Fruit fly (Drosophila melanogaster): Measurements from ENCODE around the gene CG7943.

Gene CG7943

DNA sequence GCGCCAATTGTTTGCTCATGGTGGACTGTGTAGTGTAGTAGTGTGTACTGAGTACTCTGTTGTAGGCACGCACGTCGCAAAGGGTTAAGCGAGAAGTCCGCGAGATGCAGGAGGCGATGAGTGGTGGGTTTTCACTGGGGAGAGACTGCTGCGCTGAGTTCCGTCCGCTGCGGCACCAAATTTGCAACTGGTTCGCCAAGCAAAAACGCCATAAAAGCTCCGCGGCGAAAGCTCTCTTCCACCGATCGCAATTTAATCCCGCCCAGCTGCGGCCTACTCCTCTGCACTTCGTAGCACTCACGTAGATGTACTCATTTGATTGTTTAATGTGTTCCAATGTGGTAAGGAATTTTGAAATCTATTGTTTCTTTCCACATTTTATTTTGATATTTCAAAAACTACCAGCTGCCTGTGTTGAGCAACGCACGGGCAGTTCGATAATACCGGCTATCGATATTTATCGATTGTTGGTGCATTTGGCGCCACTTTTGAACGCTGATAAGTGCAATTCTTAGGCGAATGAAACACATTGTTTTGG is 31.2 kb upstream of the CG7943 start, which contains the start of gene CG7920:
TSS of gene CG7920 (minus strand) at position 308 of the 538 bp plus-strand sequence.
- no peak for TF ChIP-seq psq (optimal IDR thresholded peaks at IDR 0.05)

DNA sequence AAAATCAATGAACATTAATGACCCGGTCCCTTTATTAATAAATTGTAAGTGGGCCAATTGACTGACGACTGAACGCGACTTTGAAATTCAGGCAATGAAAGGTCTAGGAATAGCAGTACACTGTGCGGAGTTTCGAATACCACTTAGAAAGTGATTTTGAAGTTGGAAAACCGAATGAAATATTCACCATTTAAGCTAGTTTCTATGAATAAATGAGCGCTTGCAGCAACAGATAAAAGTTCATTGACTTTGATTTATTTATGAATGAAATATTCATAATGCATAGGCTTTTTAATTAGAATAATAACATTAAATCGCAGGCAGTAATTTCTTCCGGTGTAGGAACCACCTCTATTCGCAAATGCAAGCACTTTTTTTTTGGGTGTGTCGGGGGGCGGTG is 25.3 kb upstream of the CG7943 start:
- TF ChIP-seq insv (optimal IDR thresholded peaks at IDR 0.05) (no peak), ttk (optimal IDR thresholded peaks at IDR 0.05) (no peak), Myc (optimal IDR thresholded peaks at IDR 0.05) (no peak), h (optimal IDR thresholded peaks at IDR 0.05) (no peak), psq (optimal IDR thresholded peaks at IDR 0.05) (no peak), Sin3A (optimal IDR thresholded peaks at IDR 0.05) (no peak)

DNA sequence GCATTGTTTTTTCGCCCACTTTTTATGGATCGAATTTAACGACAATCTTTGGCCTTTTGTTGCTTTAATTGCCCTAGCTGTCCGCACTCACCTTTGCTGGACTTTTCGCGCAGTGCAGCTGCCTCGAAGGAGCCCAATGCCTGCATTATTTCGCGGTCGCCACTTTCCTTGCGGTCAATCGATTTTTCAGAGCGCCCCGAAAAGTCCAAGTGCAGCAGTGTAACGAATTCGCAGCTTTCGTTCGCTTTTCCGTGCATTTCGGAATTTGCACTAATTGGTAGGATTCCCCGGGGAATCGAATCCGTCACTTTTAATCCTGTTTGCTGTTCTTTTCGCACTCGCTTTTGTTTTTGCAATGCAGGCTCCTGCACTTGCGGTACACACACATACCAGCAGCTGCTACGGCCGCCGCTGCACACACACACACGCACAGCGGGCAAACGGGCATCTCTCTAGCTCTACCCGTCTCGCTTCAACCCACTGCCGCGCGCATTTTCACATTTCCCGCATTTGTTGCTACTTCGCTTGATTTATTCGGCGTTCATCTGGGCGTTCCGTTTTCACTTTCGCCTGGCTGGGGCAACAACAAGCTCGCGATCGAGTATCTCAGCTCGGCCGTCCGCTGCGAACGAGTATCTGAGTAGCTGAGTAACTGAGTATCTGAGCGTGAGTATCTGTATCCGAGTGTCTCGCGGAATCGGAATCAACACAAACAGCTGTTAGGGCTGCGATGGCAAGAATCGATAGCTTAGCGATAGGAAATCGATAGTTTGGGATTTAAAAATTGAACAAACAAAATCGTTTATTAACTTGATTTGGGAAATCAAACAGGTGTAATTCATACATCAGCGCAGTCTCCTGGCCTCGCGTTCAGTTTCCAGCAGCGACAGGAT is 24.5 kb upstream of the CG7943 start, which contains the start of gene Mgat2:
TSS of gene Mgat2 (minus strand) at position 663 of the 893 bp plus-strand sequence.
- TF ChIP-seq insv (optimal IDR thresholded peaks at IDR 0.05) = no peak
- no peak for TF ChIP-seq psq (optimal IDR thresholded peaks at IDR 0.05)
- no peak for TF ChIP-seq Myc (optimal IDR thresholded peaks at IDR 0.05)
- TF ChIP-seq h (optimal IDR thresholded peaks at IDR 0.05) = no peak
- TF ChIP-seq Sin3A (optimal IDR thresholded peaks at IDR 0.05) = no peak
- TF ChIP-seq ttk (optimal IDR thresholded peaks at IDR 0.05) = no peak

DNA sequence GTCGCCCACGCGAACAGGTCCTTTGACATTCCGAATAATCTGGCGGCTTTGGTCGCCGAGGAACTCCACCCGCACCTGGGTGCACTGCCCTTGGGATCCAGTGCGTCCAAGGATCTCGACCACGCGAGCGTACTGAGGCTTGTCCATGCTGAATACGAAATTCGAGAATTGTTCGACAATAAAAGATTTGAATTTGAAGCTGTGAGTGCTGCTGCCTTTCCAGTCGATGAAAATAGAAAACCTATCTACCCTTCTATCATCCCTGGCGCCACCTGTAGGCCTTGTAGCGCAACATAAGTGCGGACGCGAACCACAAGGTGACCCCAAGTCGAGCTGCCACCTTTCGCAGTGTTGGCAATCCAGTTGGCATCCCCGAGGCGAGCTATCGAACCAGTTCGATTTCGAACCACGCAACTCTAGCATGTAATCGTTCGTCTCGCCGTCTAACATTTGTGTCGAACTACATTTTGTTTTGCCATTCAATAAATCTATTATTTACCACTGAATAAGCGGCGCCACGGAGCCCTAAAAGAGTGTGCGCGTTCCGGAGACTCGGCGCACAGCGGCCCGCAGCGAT is 23.7 kb upstream of the CG7943 start, which contains the start of the genes RpS28a and Axn:
TSS of gene RpS28a (minus strand) at position 197 of the 577 bp plus-strand sequence.
TSS of gene Axn (plus strand) at position 391 of the 577 bp plus-strand sequence.
- TF ChIP-seq ttk (optimal IDR thresholded peaks at IDR 0.05) = no peak
- TF ChIP-seq insv (optimal IDR thresholded peaks at IDR 0.05) = no peak
- TF ChIP-seq psq (optimal IDR thresholded peaks at IDR 0.05) = no peak
- no peak for TF ChIP-seq Myc (optimal IDR thresholded peaks at IDR 0.05)
- TF ChIP-seq h (optimal IDR thresholded peaks at IDR 0.05) = no peak
- no peak for TF ChIP-seq Sin3A (optimal IDR thresholded peaks at IDR 0.05)

DNA sequence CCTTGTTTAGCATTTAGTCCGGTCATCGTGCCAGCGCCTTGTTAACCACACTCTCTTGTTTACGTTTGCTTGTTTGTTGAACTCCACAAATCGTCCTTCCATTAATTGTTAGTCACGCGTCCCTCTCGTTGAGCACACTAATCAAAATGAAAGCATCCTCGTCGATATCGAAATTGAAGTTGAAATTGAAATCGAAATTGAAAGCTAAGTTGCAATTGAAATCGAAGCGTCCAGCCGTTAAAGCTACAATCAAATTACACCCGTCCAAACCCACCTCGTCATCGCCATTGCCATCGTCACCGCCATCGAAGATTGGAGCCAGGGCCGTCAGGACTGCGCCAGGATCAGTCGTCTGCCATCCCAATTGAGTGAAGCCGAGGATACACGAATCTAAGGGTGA is 22.8 kb upstream of the CG7943 start:
- no peak for TF ChIP-seq insv (optimal IDR thresholded peaks at IDR 0.05)
- no peak for TF ChIP-seq ttk (optimal IDR thresholded peaks at IDR 0.05)
- no peak for TF ChIP-seq Sin3A (optimal IDR thresholded peaks at IDR 0.05)
- TF ChIP-seq psq (optimal IDR thresholded peaks at IDR 0.05) = no peak
- no peak for TF ChIP-seq Myc (optimal IDR thresholded peaks at IDR 0.05)
- no peak for TF ChIP-seq h (optimal IDR thresholded peaks at IDR 0.05)

DNA sequence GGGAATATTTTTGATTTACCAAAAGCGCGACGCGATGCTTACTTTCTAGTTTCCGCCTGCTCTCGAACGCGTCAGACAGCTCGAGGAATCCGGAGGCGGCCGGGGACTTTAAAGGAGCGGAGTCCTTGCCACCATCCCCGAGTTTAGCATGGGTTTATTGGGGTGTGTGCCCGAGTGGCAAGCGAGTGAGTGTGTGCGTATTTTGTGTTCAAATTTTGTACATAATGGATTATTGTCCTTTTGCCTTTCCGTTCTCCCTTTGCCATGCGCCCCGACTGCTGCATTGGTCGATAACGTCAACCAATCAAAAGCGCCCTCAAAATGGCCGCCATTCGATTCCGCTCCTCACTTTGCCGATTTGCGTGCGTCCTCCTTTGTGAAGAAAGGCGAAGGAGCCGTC is 16.2 kb upstream of the CG7943 start:
- TF ChIP-seq insv (optimal IDR thresholded peaks at IDR 0.05) = no peak
- no peak for TF ChIP-seq h (optimal IDR thresholded peaks at IDR 0.05)
- no peak for TF ChIP-seq Myc (optimal IDR thresholded peaks at IDR 0.05)
- no peak for TF ChIP-seq ttk (optimal IDR thresholded peaks at IDR 0.05)
- no peak for TF ChIP-seq psq (optimal IDR thresholded peaks at IDR 0.05)
- no peak for TF ChIP-seq Sin3A (optimal IDR thresholded peaks at IDR 0.05)

DNA sequence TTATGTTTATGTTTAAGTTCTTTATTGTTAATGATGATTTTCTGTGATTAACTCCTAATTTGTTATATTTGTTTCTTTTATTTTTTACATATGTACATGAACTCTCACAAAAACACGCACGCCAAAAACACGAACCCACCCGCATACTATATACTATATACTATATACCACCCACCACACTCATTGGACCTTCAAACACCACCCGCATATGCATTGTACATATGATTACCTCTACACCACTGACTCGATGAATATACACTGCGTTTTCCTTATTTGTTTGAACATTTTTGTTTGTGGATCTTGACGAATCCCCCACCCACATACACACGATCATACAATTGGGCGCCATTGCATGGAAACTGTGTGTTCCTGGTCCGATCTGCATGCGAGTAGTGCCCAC is 14.0 kb upstream of the CG7943 start:
- no peak for TF ChIP-seq Sin3A (optimal IDR thresholded peaks at IDR 0.05)
- no peak for TF ChIP-seq h (optimal IDR thresholded peaks at IDR 0.05)
- TF ChIP-seq insv (optimal IDR thresholded peaks at IDR 0.05) = no peak
- no peak for TF ChIP-seq Myc (optimal IDR thresholded peaks at IDR 0.05)
- no peak for TF ChIP-seq psq (optimal IDR thresholded peaks at IDR 0.05)
- TF ChIP-seq ttk (optimal IDR thresholded peaks at IDR 0.05) = no peak

DNA sequence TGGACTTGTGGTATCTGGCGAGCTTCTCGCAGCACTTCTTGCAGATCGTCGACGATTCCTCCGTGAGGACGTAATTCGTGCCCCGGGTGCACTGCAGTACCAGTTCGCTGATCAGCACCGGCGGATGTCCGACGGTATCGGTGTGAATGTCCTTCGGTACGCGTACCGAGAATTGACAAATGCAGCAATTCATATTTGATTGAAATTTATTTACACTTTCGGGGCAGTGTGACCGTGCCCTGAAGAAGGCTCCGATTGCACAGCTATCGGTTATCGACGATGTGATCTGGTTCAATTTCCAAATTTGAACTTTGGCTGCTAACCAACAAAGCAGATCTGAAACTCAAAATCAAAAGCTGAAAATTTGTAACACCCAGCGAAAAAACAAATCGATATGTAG is 9.7 kb upstream of the CG7943 start, which contains the start of gene ZIPIC:
TSS of gene ZIPIC (minus strand) at position 262 of the 400 bp plus-strand sequence.
- TF ChIP-seq psq (optimal IDR thresholded peaks at IDR 0.05) (no peak), Myc (optimal IDR thresholded peaks at IDR 0.05) (no peak), Sin3A (optimal IDR thresholded peaks at IDR 0.05) (no peak), insv (optimal IDR thresholded peaks at IDR 0.05) (no peak), ttk (optimal IDR thresholded peaks at IDR 0.05) (no peak), h (optimal IDR thresholded peaks at IDR 0.05) (no peak)

DNA sequence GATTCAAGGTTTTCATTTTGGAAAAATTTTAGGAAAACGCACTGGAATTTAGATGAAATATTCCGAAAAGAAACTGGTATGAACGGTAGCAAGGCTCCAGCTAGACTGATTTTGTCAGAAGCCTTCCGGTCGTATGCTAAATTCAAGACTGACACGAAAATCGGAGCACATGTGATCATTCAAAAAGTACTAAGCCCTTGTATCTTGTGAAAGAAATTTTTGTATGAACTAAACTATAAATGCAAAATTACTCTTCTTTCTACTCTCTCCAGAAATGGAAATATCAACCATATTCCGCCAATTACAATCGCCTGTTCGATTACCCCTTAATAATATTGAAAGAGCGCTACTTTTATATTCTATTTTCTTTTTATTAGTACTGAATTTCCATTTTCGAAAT is 8.6 kb upstream of the CG7943 start, which contains the start of gene ocn:
TSS of gene ocn (minus strand) at position 101 of the 400 bp plus-strand sequence.
- no peak for TF ChIP-seq insv (optimal IDR thresholded peaks at IDR 0.05)
- TF ChIP-seq h (optimal IDR thresholded peaks at IDR 0.05) = no peak

DNA sequence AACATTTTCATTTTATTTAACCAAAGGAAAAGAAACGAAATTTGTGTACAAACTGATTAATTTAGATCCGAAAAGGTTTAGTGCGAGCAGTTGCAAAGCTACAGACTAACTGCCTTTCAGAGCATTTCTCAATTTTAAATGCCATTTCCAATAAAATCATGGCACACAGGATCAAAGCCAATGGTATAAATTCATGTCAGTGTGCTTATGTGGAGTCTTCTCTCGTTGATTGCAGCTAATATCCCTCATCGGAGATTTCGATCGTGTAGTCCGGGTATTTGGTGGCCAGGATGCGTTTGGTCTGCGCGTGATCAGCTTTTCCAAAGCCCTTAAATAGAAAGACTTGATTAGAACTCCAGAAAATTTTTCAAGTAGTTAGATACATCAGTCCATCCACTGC is 7.6 kb upstream of the CG7943 start, which contains the start of gene janB:
TSS of gene janB (minus strand) at position 101 of the 400 bp plus-strand sequence.
- no peak for TF ChIP-seq h (optimal IDR thresholded peaks at IDR 0.05)

DNA sequence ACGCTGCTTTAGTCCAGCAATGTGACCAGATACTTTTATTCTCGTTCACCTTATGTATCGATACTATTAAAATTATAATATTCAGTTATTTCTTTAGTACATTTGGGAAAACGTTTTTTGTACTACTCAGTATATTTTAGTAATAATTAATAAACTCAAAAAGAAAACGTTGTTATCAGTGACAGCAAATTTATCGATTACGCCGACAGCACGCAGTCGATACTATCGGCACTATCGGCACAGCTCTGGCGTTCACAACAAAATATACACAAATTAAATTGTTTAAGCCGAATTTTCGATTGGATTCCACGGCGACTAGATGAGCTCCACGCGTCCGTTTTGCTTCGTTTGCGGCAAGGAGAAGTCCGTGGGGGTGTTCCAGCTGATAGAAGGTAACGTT is 6.8 kb upstream of the CG7943 start, which contains the start of the genes janA, Sry-alpha and Sry-beta:
TSS of gene janA (minus strand) at position 40 of the 400 bp plus-strand sequence.
TSS of gene Sry-alpha (plus strand) at position 226 of the 400 bp plus-strand sequence.
TSS of gene Sry-beta (plus strand) at position 226 of the 400 bp plus-strand sequence.
- no peak for TF ChIP-seq h (optimal IDR thresholded peaks at IDR 0.05)
- no peak for TF ChIP-seq Myc (optimal IDR thresholded peaks at IDR 0.05)
- TF ChIP-seq ttk (optimal IDR thresholded peaks at IDR 0.05) = no peak
- no peak for TF ChIP-seq psq (optimal IDR thresholded peaks at IDR 0.05)
- TF ChIP-seq insv (optimal IDR thresholded peaks at IDR 0.05) = no peak
- no peak for TF ChIP-seq Sin3A (optimal IDR thresholded peaks at IDR 0.05)

DNA sequence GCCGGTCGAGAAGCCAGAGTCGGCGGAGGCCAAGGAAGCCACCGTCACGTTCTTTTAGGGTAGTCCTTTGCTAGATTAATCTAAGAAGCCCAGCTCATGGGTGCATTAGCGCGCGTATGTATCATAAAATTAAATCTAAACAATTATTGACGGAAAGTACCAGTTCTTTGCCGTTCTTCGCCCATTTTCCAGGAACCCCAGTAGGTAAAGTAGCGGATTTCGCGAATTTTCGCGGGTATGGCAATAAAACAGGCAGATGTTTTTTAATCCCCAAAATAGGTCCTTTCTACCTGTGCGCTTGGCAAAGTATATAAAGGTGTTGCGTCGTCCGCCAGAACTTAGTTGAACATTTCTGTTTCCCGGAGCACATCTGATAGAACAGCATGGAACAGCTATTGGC is 5.4 kb upstream of the CG7943 start:
- TF ChIP-seq h (optimal IDR thresholded peaks at IDR 0.05) = no peak
- TF ChIP-seq insv (optimal IDR thresholded peaks at IDR 0.05) = no peak
- TF ChIP-seq psq (optimal IDR thresholded peaks at IDR 0.05) = no peak
- no peak for TF ChIP-seq Sin3A (optimal IDR thresholded peaks at IDR 0.05)
- no peak for TF ChIP-seq Myc (optimal IDR thresholded peaks at IDR 0.05)
- no peak for TF ChIP-seq ttk (optimal IDR thresholded peaks at IDR 0.05)
